Comparison of ENCODE assay signal across 1 fruit fly cellular context in genomic region chr3R:14714147-14714903, dm6.
TF ChIP-seq lines count a peak whose summit lies in the region.

No protein-coding gene starts in this region.

TF ChIP-seq in whole organism, embryonic, 481 proteins besides CTCF, POLR2A, EP300 and RAD21 (continued from another document and continues in another):
- no peak for TF ChIP-seq CG15073 (GFP tag; optimal IDR thresholded peaks at IDR 0.05; lab: Kevin White, UChicago)
- TF ChIP-seq exex (tag; optimal IDR thresholded peaks at IDR 0.05; lab: Kevin White, UChicago) = no peak
- TF ChIP-seq dm (GFP tag; optimal IDR thresholded peaks at IDR 0.05; lab: Kevin White, UChicago) = no peak
- TF ChIP-seq CkIIα-i1 (GFP tag; IDR thresholded peaks at IDR 0.05; lab: Robert Waterston, UW) = no peak
- no peak for TF ChIP-seq CG14860 (GFP tag; IDR thresholded peaks at IDR 0.05; lab: Robert Waterston, UW; ENCODE audit: partially characterized antibody)
- no peak for TF ChIP-seq lov (optimal IDR thresholded peaks at IDR 0.05; lab: Kevin White, UChicago)
- TF ChIP-seq lov (GFP tag; IDR thresholded peaks at IDR 0.05; lab: Robert Waterston, UW) = no peak
- TF ChIP-seq CG2889 (GFP tag; IDR thresholded peaks at IDR 0.05; lab: Robert Waterston, UW) = no peak
- no peak for TF ChIP-seq pan (optimal IDR thresholded peaks at IDR 0.05; lab: Kevin White, UChicago)
- peak in 1 of 2 experiments; percentile 49 for TF ChIP-seq pan (GFP tag; optimal IDR thresholded peaks at IDR 0.05 in 1 of 2, IDR thresholded peaks at IDR 0.05 in 1 of 2)
- TF ChIP-seq cwo (GFP tag; optimal IDR thresholded peaks at IDR 0.05; lab: Kevin White, UChicago) = peak; percentile 54
- TF ChIP-seq ro (GFP tag; IDR thresholded peaks at IDR 0.05; lab: Robert Waterston, UW) = no peak
- TF ChIP-seq Dek (tag; optimal IDR thresholded peaks at IDR 0.05; lab: Kevin White, UChicago) = peak; percentile 22
- peak; percentile 9 for TF ChIP-seq CG3281 (GFP tag; optimal IDR thresholded peaks at IDR 0.05; lab: Kevin White, UChicago)
- no peak for TF ChIP-seq Atf3 (GFP tag; optimal IDR thresholded peaks at IDR 0.05; lab: Kevin White, UChicago)
- TF ChIP-seq CG7372 (GFP tag; IDR thresholded peaks at IDR 0.05; lab: Robert Waterston, UW) = no peak
- TF ChIP-seq Sin3A (optimal IDR thresholded peaks at IDR 0.05; lab: Kevin White, UChicago) = no peak
- peak; percentile 57 for TF ChIP-seq CG4404 (GFP tag; IDR thresholded peaks at IDR 0.05; lab: Robert Waterston, UW)
- TF ChIP-seq esg (GFP tag; conservative IDR thresholded peaks at IDR 0.05; lab: Robert Waterston, UW) = no peak
- no peak for TF ChIP-seq hkb (optimal IDR thresholded peaks at IDR 0.05; lab: Kevin White, UChicago)
- TF ChIP-seq hkb (GFP tag; IDR thresholded peaks at IDR 0.05; lab: Robert Waterston, UW) = peak; percentile 71
- TF ChIP-seq Ravus (GFP tag; IDR thresholded peaks at IDR 0.05; lab: Robert Waterston, UW) = no peak
- TF ChIP-seq CG4854 (GFP tag; optimal IDR thresholded peaks at IDR 0.05; lab: Kevin White, UChicago) = peak; percentile 22
- peak; percentile 47 for TF ChIP-seq CG2875 (GFP tag; optimal IDR thresholded peaks at IDR 0.05; lab: Kevin White, UChicago)
- no peak for TF ChIP-seq fu2 (GFP tag; optimal IDR thresholded peaks at IDR 0.05; lab: Kevin White, UChicago)
- no peak for TF ChIP-seq Atf-2 (GFP tag; optimal IDR thresholded peaks at IDR 0.05; lab: Kevin White, UChicago)
- TF ChIP-seq TFAM (GFP tag; optimal IDR thresholded peaks at IDR 0.05; lab: Kevin White, UChicago) = no peak
- TF ChIP-seq schlank (tag; optimal IDR thresholded peaks at IDR 0.05; lab: Kevin White, UChicago) = no peak
- TF ChIP-seq odd (GFP tag; optimal IDR thresholded peaks at IDR 0.05; lab: Kevin White, UChicago) = peak; percentile 21
- peak; percentile 19 for TF ChIP-seq CG13775 (GFP tag; optimal IDR thresholded peaks at IDR 0.05; lab: Kevin White, UChicago)
- no peak; the same call in 2 of the 3 replicates for TF ChIP-seq CG34422 (GFP tag; IDR thresholded peaks at IDR 0.05; lab: Robert Waterston, UW)
- TF ChIP-seq Dref (GFP tag; IDR thresholded peaks at IDR 0.05; lab: Robert Waterston, UW) = no peak
- TF ChIP-seq seq (GFP tag; IDR thresholded peaks at IDR 0.05; lab: Robert Waterston, UW) = no peak
- TF ChIP-seq CG11093 (GFP tag; IDR thresholded peaks at IDR 0.05; lab: Robert Waterston, UW) = no peak
- TF ChIP-seq CG12942 (GFP tag; optimal IDR thresholded peaks at IDR 0.05; lab: Kevin White, UChicago) = no peak
- TF ChIP-seq sc (optimal IDR thresholded peaks at IDR 0.05; lab: Kevin White, UChicago) = no peak
- TF ChIP-seq sc (GFP tag; optimal IDR thresholded peaks at IDR 0.05; lab: Kevin White, UChicago) = peak; percentile 28
- peak; percentile 92 for TF ChIP-seq CG4820 (GFP tag; optimal IDR thresholded peaks at IDR 0.05; lab: Kevin White, UChicago)
- TF ChIP-seq CG3163 (GFP tag; optimal IDR thresholded peaks at IDR 0.05; lab: Kevin White, UChicago) = no peak
- no peak for TF ChIP-seq BEAF-32 (GFP tag; optimal IDR thresholded peaks at IDR 0.05; lab: Kevin White, UChicago)
- peak; percentile 10; the same call in 1 of the 2 replicates for TF ChIP-seq CG8765 (GFP tag; IDR thresholded peaks at IDR 0.05; lab: Robert Waterston, UW)
- 0 out of 2 replicates have a peak, but pooled peaks have one; percentile 10 for TF ChIP-seq Scr (GFP tag; IDR thresholded peaks at IDR 0.05; lab: Robert Waterston, UW; ENCODE audit: partially characterized antibody)
- TF ChIP-seq CG6854 (GFP tag; optimal IDR thresholded peaks at IDR 0.05; lab: Kevin White, UChicago) = no peak
- TF ChIP-seq E2f1 (GFP tag; IDR thresholded peaks at IDR 0.05; lab: Robert Waterston, UW) = peak; percentile 46; the same call in 1 of the 2 replicates
- no peak for TF ChIP-seq CG30020 (tag; optimal IDR thresholded peaks at IDR 0.05; lab: Kevin White, UChicago)
- TF ChIP-seq ken (GFP tag; IDR thresholded peaks at IDR 0.05; lab: Robert Waterston, UW) = no peak
- no peak for TF ChIP-seq bowl (GFP tag; IDR thresholded peaks at IDR 0.05; lab: Robert Waterston, UW)
- TF ChIP-seq chn (GFP tag; optimal IDR thresholded peaks at IDR 0.05; lab: Kevin White, UChicago) = peak; percentile 39
- TF ChIP-seq NC2β (GFP tag; optimal IDR thresholded peaks at IDR 0.05; lab: Kevin White, UChicago) = peak; percentile 63
- no peak for TF ChIP-seq CG12659 (GFP tag; optimal IDR thresholded peaks at IDR 0.05; lab: Kevin White, UChicago)
- peak; percentile 61 for TF ChIP-seq Fer3 (tag; optimal IDR thresholded peaks at IDR 0.05; lab: Kevin White, UChicago)
- TF ChIP-seq ash1 (GFP tag; optimal IDR thresholded peaks at IDR 0.05; lab: Kevin White, UChicago) = no peak
- TF ChIP-seq rib (GFP tag; IDR thresholded peaks at IDR 0.05; lab: Robert Waterston, UW) = peak; percentile 79; the same call in 1 of the 2 replicates
- peak; percentile 60 for TF ChIP-seq ara (GFP tag; IDR thresholded peaks at IDR 0.05; lab: Robert Waterston, UW)
- peak in 1 of 2 experiments; percentile 32 for TF ChIP-seq chif (GFP tag; optimal IDR thresholded peaks at IDR 0.05; lab: Kevin White, UChicago)
- TF ChIP-seq CG14014 (GFP tag; IDR thresholded peaks at IDR 0.05; lab: Robert Waterston, UW) = no peak
- no peak for TF ChIP-seq CG7745 (tag; optimal IDR thresholded peaks at IDR 0.05; lab: Kevin White, UChicago)
- TF ChIP-seq Chrac-16 (GFP tag; optimal IDR thresholded peaks at IDR 0.05; lab: Kevin White, UChicago) = peak; percentile 13
- TF ChIP-seq CG10274 (GFP tag; optimal IDR thresholded peaks at IDR 0.05; lab: Kevin White, UChicago) = peak; percentile 41
- TF ChIP-seq wek (GFP tag; optimal IDR thresholded peaks at IDR 0.05; lab: Kevin White, UChicago) = peak; percentile 34
- TF ChIP-seq sr (GFP tag; IDR thresholded peaks at IDR 0.05; lab: Robert Waterston, UW) = no peak
- TF ChIP-seq CG10462 (GFP tag; optimal IDR thresholded peaks at IDR 0.05; lab: Kevin White, UChicago) = no peak
- no peak for TF ChIP-seq CG10543 (GFP tag; optimal IDR thresholded peaks at IDR 0.05; lab: Kevin White, UChicago)
- TF ChIP-seq CG33557 (GFP tag; optimal IDR thresholded peaks at IDR 0.05; lab: Kevin White, UChicago) = peak; percentile 82
- TF ChIP-seq luna (GFP tag; optimal IDR thresholded peaks at IDR 0.05; lab: Kevin White, UChicago) = no peak
- TF ChIP-seq CG6175 (GFP tag; IDR thresholded peaks at IDR 0.05; lab: Robert Waterston, UW) = 0 out of 3 replicates have a peak, but pooled peaks have one; percentile 34
- no peak for TF ChIP-seq CG1024 (GFP tag; IDR thresholded peaks at IDR 0.05; lab: Robert Waterston, UW)
- TF ChIP-seq pho (GFP tag; optimal IDR thresholded peaks at IDR 0.05; lab: Kevin White, UChicago) = peak; percentile 2
- peak; percentile 6 for TF ChIP-seq CG11398 (GFP tag; optimal IDR thresholded peaks at IDR 0.05; lab: Kevin White, UChicago)
- peak; percentile 97 for TF ChIP-seq CG10979 (tag; optimal IDR thresholded peaks at IDR 0.05; lab: Kevin White, UChicago)
- TF ChIP-seq Med (GFP tag; lab: Kevin White, UChicago) = peak; percentile 69
- TF ChIP-seq Dad (GFP tag; optimal IDR thresholded peaks at IDR 0.05; lab: Kevin White, UChicago) = no peak
- TF ChIP-seq caup (GFP tag; optimal IDR thresholded peaks at IDR 0.05; lab: Kevin White, UChicago; ENCODE audit: severe bottlenecking) = no peak
- peak; percentile 68; the same call in 2 of the 3 replicates for TF ChIP-seq ase (GFP tag; IDR thresholded peaks at IDR 0.05; lab: Robert Waterston, UW)
- TF ChIP-seq slou (GFP tag; optimal IDR thresholded peaks at IDR 0.05; lab: Kevin White, UChicago) = no peak
- peak; percentile 89 for TF ChIP-seq phol (tag; optimal IDR thresholded peaks at IDR 0.05; lab: Kevin White, UChicago)
- no peak for TF ChIP-seq Doc2 (GFP tag; IDR thresholded peaks at IDR 0.05; lab: Robert Waterston, UW)
- peak; percentile 84; the same call in 3 of the 4 replicates for TF ChIP-seq chinmo (GFP tag; IDR thresholded peaks at IDR 0.05; lab: Robert Waterston, UW; ENCODE audit: partially characterized antibody)
- TF ChIP-seq HHEX (GFP tag; optimal IDR thresholded peaks at IDR 0.05; lab: Kevin White, UChicago) = peak; percentile 60
- peak; percentile 73 for TF ChIP-seq CG10209 (GFP tag; optimal IDR thresholded peaks at IDR 0.05; lab: Kevin White, UChicago)
- no peak for TF ChIP-seq D19B (GFP tag; optimal IDR thresholded peaks at IDR 0.05; lab: Kevin White, UChicago)
- no peak for TF ChIP-seq Gsc (GFP tag; IDR thresholded peaks at IDR 0.05; lab: Robert Waterston, UW)
- no peak for TF ChIP-seq Hey (tag; optimal IDR thresholded peaks at IDR 0.05; lab: Kevin White, UChicago)
- TF ChIP-seq lbe (GFP tag; optimal IDR thresholded peaks at IDR 0.05; lab: Kevin White, UChicago) = no peak
- TF ChIP-seq abd-A (tag; optimal IDR thresholded peaks at IDR 0.05; lab: Kevin White, UChicago) = peak; percentile 63
- TF ChIP-seq Bdp1 (GFP tag; optimal IDR thresholded peaks at IDR 0.05; lab: Kevin White, UChicago) = no peak
- peak; percentile 72 for TF ChIP-seq gcm (GFP tag; optimal IDR thresholded peaks at IDR 0.05; lab: Kevin White, UChicago)
- TF ChIP-seq CG2129 (GFP tag; IDR thresholded peaks at IDR 0.05; lab: Robert Waterston, UW; ENCODE audit: partially characterized antibody) = no peak
- peak; percentile 32 for TF ChIP-seq maf-S (GFP tag; optimal IDR thresholded peaks at IDR 0.05; lab: Kevin White, UChicago)
- peak; percentile 39 for TF ChIP-seq CG6683 (GFP tag; optimal IDR thresholded peaks at IDR 0.05; lab: Kevin White, UChicago)
- peak; percentile 33 for TF ChIP-seq CG8290 (GFP tag; optimal IDR thresholded peaks at IDR 0.05; lab: Kevin White, UChicago)
- TF ChIP-seq CG8290 (tag; optimal IDR thresholded peaks at IDR 0.05; lab: Kevin White, UChicago) = peak in 1 of 2 experiments; percentile 25
- TF ChIP-seq CrebB (tag; optimal IDR thresholded peaks at IDR 0.05; lab: Kevin White, UChicago) = peak; percentile 26
- no peak for TF ChIP-seq CG10321 (GFP tag; IDR thresholded peaks at IDR 0.05; lab: Robert Waterston, UW)
- TF ChIP-seq ap (GFP tag; IDR thresholded peaks at IDR 0.05; lab: Robert Waterston, UW) = 0 out of 2 replicates have a peak, but pooled peaks have one; percentile 32
- TF ChIP-seq dysf (GFP tag; IDR thresholded peaks at IDR 0.05; lab: Robert Waterston, UW) = peak; percentile 25; the same call in 1 of the 3 replicates
- TF ChIP-seq inv (GFP tag; IDR thresholded peaks at IDR 0.05; lab: Robert Waterston, UW; ENCODE audit: partially characterized antibody) = no peak
- no peak for TF ChIP-seq Rx (GFP tag; IDR thresholded peaks at IDR 0.05; lab: Robert Waterston, UW)
- peak; percentile 11 for TF ChIP-seq vfl (GFP tag; optimal IDR thresholded peaks at IDR 0.05; lab: Kevin White, UChicago)
- TF ChIP-seq gem (tag; optimal IDR thresholded peaks at IDR 0.05; lab: Kevin White, UChicago) = peak; percentile 88
- no peak for TF ChIP-seq CG4282 (GFP tag; optimal IDR thresholded peaks at IDR 0.05; lab: Kevin White, UChicago)
- peak; percentile 28 for TF ChIP-seq Meics (GFP tag; optimal IDR thresholded peaks at IDR 0.05; lab: Kevin White, UChicago)
- TF ChIP-seq cato (GFP tag; optimal IDR thresholded peaks at IDR 0.05; lab: Kevin White, UChicago; ENCODE audit: borderline replicate concordance) = no peak
- TF ChIP-seq ewg (GFP tag; optimal IDR thresholded peaks at IDR 0.05; lab: Kevin White, UChicago) = peak; percentile 36
- peak; percentile 59; the same call in 1 of the 2 replicates for TF ChIP-seq ranshi (GFP tag; IDR thresholded peaks at IDR 0.05; lab: Robert Waterston, UW)
- TF ChIP-seq trh (GFP tag; optimal IDR thresholded peaks at IDR 0.05; lab: Kevin White, UChicago) = no peak
- no peak for TF ChIP-seq CG7963 (GFP tag; IDR thresholded peaks at IDR 0.05; lab: Robert Waterston, UW; ENCODE audit: partially characterized antibody)
- TF ChIP-seq CG6272 (GFP tag; IDR thresholded peaks at IDR 0.05; lab: Robert Waterston, UW) = no peak
- TF ChIP-seq Hmr (GFP tag; optimal IDR thresholded peaks at IDR 0.05; lab: Kevin White, UChicago) = no peak
- TF ChIP-seq Nf-YA (GFP tag; IDR thresholded peaks at IDR 0.05; lab: Robert Waterston, UW) = peak; percentile 52; the same call in 1 of the 2 replicates
- peak; percentile 81 for TF ChIP-seq CG12104 (GFP tag; optimal IDR thresholded peaks at IDR 0.05; lab: Kevin White, UChicago)
- TF ChIP-seq CG16863 (GFP tag; optimal IDR thresholded peaks at IDR 0.05; lab: Kevin White, UChicago) = no peak
- peak; percentile 59 for TF ChIP-seq sens (GFP tag; lab: Kevin White, UChicago)
- TF ChIP-seq CG9215 (GFP tag; IDR thresholded peaks at IDR 0.05; lab: Robert Waterston, UW) = no peak
- no peak for TF ChIP-seq CG8089 (GFP tag; optimal IDR thresholded peaks at IDR 0.05; lab: Kevin White, UChicago)
- no peak for TF ChIP-seq emc (GFP tag; optimal IDR thresholded peaks at IDR 0.05; lab: Kevin White, UChicago)
- peak; percentile 62 for TF ChIP-seq grau (tag; optimal IDR thresholded peaks at IDR 0.05; lab: Kevin White, UChicago)
- TF ChIP-seq fru (optimal IDR thresholded peaks at IDR 0.05; lab: Kevin White, UChicago) = no peak
- TF ChIP-seq CG3847 (GFP tag; IDR thresholded peaks at IDR 0.05; lab: Robert Waterston, UW) = 0 out of 2 replicates have a peak, but pooled peaks have one; percentile 11
- no peak for TF ChIP-seq toy (GFP tag; IDR thresholded peaks at IDR 0.05; lab: Robert Waterston, UW)
- no peak for TF ChIP-seq CG30403 (GFP tag; optimal IDR thresholded peaks at IDR 0.05; lab: Kevin White, UChicago)
- TF ChIP-seq nerfin-1 (tag; optimal IDR thresholded peaks at IDR 0.05; lab: Kevin White, UChicago) = no peak
- TF ChIP-seq cg (GFP tag; optimal IDR thresholded peaks at IDR 0.05; lab: Kevin White, UChicago) = peak; percentile 90
- no peak for TF ChIP-seq bbx (GFP tag; IDR thresholded peaks at IDR 0.05; lab: Robert Waterston, UW; ENCODE audit: partially characterized antibody)
- TF ChIP-seq CG17802 (tag; optimal IDR thresholded peaks at IDR 0.05; lab: Kevin White, UChicago) = peak; percentile 63
- TF ChIP-seq hb (GFP tag; IDR thresholded peaks at IDR 0.05; lab: Robert Waterston, UW; ENCODE audit: partially characterized antibody) = no peak
- TF ChIP-seq CG31365 (tag; optimal IDR thresholded peaks at IDR 0.05; lab: Kevin White, UChicago) = no peak
- no peak for TF ChIP-seq wor (GFP tag; IDR thresholded peaks at IDR 0.05; lab: Robert Waterston, UW)
- peak; percentile 81 for TF ChIP-seq unpg (GFP tag; optimal IDR thresholded peaks at IDR 0.05; lab: Kevin White, UChicago)
- no peak for TF ChIP-seq CG11723 (GFP tag; optimal IDR thresholded peaks at IDR 0.05; lab: Kevin White, UChicago)
- TF ChIP-seq Dbx (GFP tag; IDR thresholded peaks at IDR 0.05; lab: Robert Waterston, UW) = no peak
- peak; percentile 26 for TF ChIP-seq salm (tag; optimal IDR thresholded peaks at IDR 0.05; lab: Kevin White, UChicago)
- no peak for TF ChIP-seq eyg (GFP tag; optimal IDR thresholded peaks at IDR 0.05; lab: Kevin White, UChicago)
- TF ChIP-seq CG11085 (GFP tag; IDR thresholded peaks at IDR 0.05; lab: Robert Waterston, UW) = no peak
